Fruit fly (Drosophila melanogaster) whole organism, embryonic: Measurements from ENCODE around the gene CG42488.

Experiments
- CG10431 ChIP-seq: fragments of 200-800 bp; sonication (Bioruptor generic); optimal IDR thresholded peaks from 3 replicates; lab custom pipeline; 2018; ENCODE audit warnings: missing biosample characterization, mild to moderate bottlenecking, missing genetic modification characterization
- CG10565 ChIP-seq: fragments of 200-800 bp; sonication (Bioruptor generic); optimal IDR thresholded peaks from 3 replicates; lab custom pipeline; 2016; ENCODE audit warnings: missing biosample characterization, mild to moderate bottlenecking, missing genetic modification characterization
- CG11093 ChIP-seq: fragments of 200-800 bp; sonication (Bioruptor generic); IDR thresholded peaks from 3 replicates; pipeline ENCODE4 v1.3.6; 2022; ENCODE audit warnings: missing biosample characterization, missing genetic modification characterization
- CG11696 ChIP-seq: fragments of 200-800 bp; sonication (Bioruptor generic); IDR thresholded peaks from 2 replicates; pipeline ENCODE4 v1.3.6; 2022; ENCODE audit warnings: missing biosample characterization, missing genetic modification characterization
- CG13287 ChIP-seq: fragments of 200-800 bp; sonication (Bioruptor generic); IDR thresholded peaks from 2 replicates; pipeline ENCODE4 v1.3.6; 2022; ENCODE audit warnings: missing biosample characterization, missing genetic modification characterization; ENCODE audit not compliant: partially characterized antibody
- CG14014 ChIP-seq: fragments of 200-800 bp; sonication (Bioruptor generic); IDR thresholded peaks from 2 replicates; pipeline ENCODE4 v1.3.6; 2022; ENCODE audit warnings: missing biosample characterization, missing genetic modification characterization
- CG15011 ChIP-seq: fragments of 200-800 bp; sonication (Bioruptor generic); optimal IDR thresholded peaks from 3 replicates; lab custom pipeline; 2018; ENCODE audit warnings: missing biosample characterization, mild to moderate bottlenecking, missing genetic modification characterization
- CG1647 ChIP-seq: fragments of 200-800 bp; sonication (Bioruptor generic); optimal IDR thresholded peaks from 3 replicates; lab custom pipeline; 2016; ENCODE audit warnings: missing biosample characterization, missing genetic modification characterization
- CG16813 ChIP-seq: fragments of 200-800 bp; sonication (Bioruptor generic); IDR thresholded peaks from 3 replicates; pipeline ENCODE4 v1.3.6; 2022; ENCODE audit warnings: missing biosample characterization, missing genetic modification characterization; ENCODE audit not compliant: partially characterized antibody
- CG16815 ChIP-seq: fragments of 200-800 bp; sonication (Bioruptor generic); optimal IDR thresholded peaks from 3 replicates; lab custom pipeline; 2017; ENCODE audit warnings: missing biosample characterization, mild to moderate bottlenecking, missing genetic modification characterization
- CG17361 ChIP-seq: fragments of 200-800 bp; sonication (Bioruptor generic); IDR thresholded peaks from 3 replicates; pipeline ENCODE4 v1.3.6; 2022; ENCODE audit warnings: missing biosample characterization, missing genetic modification characterization
- CG2712 ChIP-seq: fragments of 200-800 bp; optimal IDR thresholded peaks from 3 replicates; lab custom pipeline; 2019; ENCODE audit warnings: missing biosample characterization, mild to moderate bottlenecking, missing genetic modification characterization, moderate library complexity
- CG42726 ChIP-seq: fragments of 200-800 bp; sonication (Bioruptor generic); IDR thresholded peaks from 2 replicates; pipeline ENCODE4 v1.3.6; 2022; ENCODE audit warnings: missing biosample characterization, missing genetic modification characterization; ENCODE audit not compliant: partially characterized antibody
- CG5180 ChIP-seq: fragments of 200-800 bp; sonication (Bioruptor generic); optimal IDR thresholded peaks from 3 replicates; lab custom pipeline; 2017; ENCODE audit warnings: missing biosample characterization, missing genetic modification characterization, mild to moderate bottlenecking, moderate library complexity, missing genetic modification reagents
- CG6854 ChIP-seq: fragments of 200-800 bp; sonication (Bioruptor generic); optimal IDR thresholded peaks from 3 replicates; lab custom pipeline; 2017; ENCODE audit warnings: missing biosample characterization, mild to moderate bottlenecking, missing genetic modification characterization
- CG8359 ChIP-seq: fragments of 200-800 bp; sonication (Bioruptor generic); optimal IDR thresholded peaks from 2 replicates; lab custom pipeline; 2017; ENCODE audit warnings: missing biosample characterization, mild to moderate bottlenecking, missing genetic modification characterization, borderline replicate concordance
- CG8388 ChIP-seq: fragments of 200-800 bp; sonication (Bioruptor generic); optimal IDR thresholded peaks from 2 replicates; lab custom pipeline; 2019; ENCODE audit warnings: missing biosample characterization, mild to moderate bottlenecking, missing genetic modification characterization, moderate library complexity
- CG9437 ChIP-seq: fragments of 200-800 bp; sonication (Bioruptor generic); optimal IDR thresholded peaks from 2 replicates; lab custom pipeline; 2018; ENCODE audit warnings: missing biosample characterization, mild to moderate bottlenecking, missing genetic modification characterization
- CG9817 ChIP-seq: fragments of 200-800 bp; sonication (Bioruptor generic); optimal IDR thresholded peaks from 2 replicates; lab custom pipeline; 2018; ENCODE audit warnings: missing biosample characterization, mild to moderate bottlenecking, missing genetic modification characterization, moderate library complexity
- Elba2 ChIP-seq: fragments of 200-800 bp; sonication (Bioruptor generic); optimal IDR thresholded peaks from 3 replicates; lab custom pipeline; 2016; ENCODE audit warnings: missing biosample characterization, missing genetic modification characterization
- Ets97D ChIP-seq: fragments of 200-800 bp; sonication (Bioruptor generic); optimal IDR thresholded peaks from 3 replicates; lab custom pipeline; 2016; ENCODE audit warnings: missing biosample characterization, missing genetic modification characterization
- Lim3 ChIP-seq: fragments of 200-800 bp; sonication (Bioruptor generic); IDR thresholded peaks from 2 replicates; pipeline ENCODE4 v1.3.6; 2022; ENCODE audit warnings: missing biosample characterization, missing genetic modification characterization
- Mad ChIP-seq: fragments of 200-800 bp; sonication (Bioruptor generic); optimal IDR thresholded peaks from 2 replicates; lab custom pipeline; 2016; ENCODE audit warnings: missing biosample characterization, missing genetic modification characterization
- Max ChIP-seq: fragments of 200-800 bp; sonication (Bioruptor generic); optimal IDR thresholded peaks from 2 replicates; lab custom pipeline; 2016; ENCODE audit warnings: missing biosample characterization, mild to moderate bottlenecking, missing genetic modification characterization
- Med ChIP-seq: fragments of 200-800 bp; sonication (Bioruptor generic); peaks from one replicate; lab custom pipeline; 2016; ENCODE audit warnings: missing biosample characterization, missing genetic modification characterization, mild to moderate bottlenecking, inconsistent platforms, moderate library complexity
- Mes4 ChIP-seq: fragments of 200-800 bp; sonication (Bioruptor generic); optimal IDR thresholded peaks from 2 replicates; lab custom pipeline; 2016; ENCODE audit warnings: missing biosample characterization, missing genetic modification characterization
- Optix ChIP-seq: fragments of 200-800 bp; sonication (Bioruptor generic); IDR thresholded peaks from 3 replicates; pipeline ENCODE4 v1.3.6; 2022; ENCODE audit warnings: missing biosample characterization, missing genetic modification characterization
- Scr ChIP-seq: fragments of 200-800 bp; sonication (Bioruptor generic); IDR thresholded peaks from 2 replicates; pipeline ENCODE4 v1.3.6; 2022; ENCODE audit warnings: missing biosample characterization, missing genetic modification characterization; ENCODE audit not compliant: partially characterized antibody
- Sox100B ChIP-seq: fragments of 200-800 bp; sonication (Bioruptor generic); optimal IDR thresholded peaks from 3 replicates; lab custom pipeline; 2018; ENCODE audit warnings: missing biosample characterization, mild to moderate bottlenecking, missing genetic modification characterization
- Sry-β ChIP-seq: fragments of 200-800 bp; sonication (Bioruptor generic); optimal IDR thresholded peaks from 2 replicates; lab custom pipeline; 2018; ENCODE audit warnings: missing biosample characterization, mild to moderate bottlenecking, missing genetic modification characterization, moderate library complexity
- abd-A ChIP-seq: fragments of 200-800 bp; sonication (Bioruptor generic); optimal IDR thresholded peaks from 3 replicates; lab custom pipeline; 2019; ENCODE audit warnings: missing biosample characterization, mild to moderate bottlenecking, missing genetic modification characterization, moderate library complexity
- ato ChIP-seq: fragments of 200-800 bp; sonication (Bioruptor generic); IDR thresholded peaks from 2 replicates; pipeline ENCODE4 v1.3.6; 2022; ENCODE audit warnings: missing biosample characterization, missing genetic modification characterization; ENCODE audit not compliant: partially characterized antibody
- btn ChIP-seq: fragments of 200-800 bp; sonication (Bioruptor generic); optimal IDR thresholded peaks from 2 replicates; lab custom pipeline; 2016; ENCODE audit warnings: missing biosample characterization, missing genetic modification characterization
- fru ChIP-seq: fragments of >200 bp; optimal IDR thresholded peaks from 2 replicates; lab custom pipeline; 2017
- gem ChIP-seq: fragments of 200-800 bp; sonication (Bioruptor generic); optimal IDR thresholded peaks from 2 replicates; lab custom pipeline; 2019; ENCODE audit warnings: missing biosample characterization, mild to moderate bottlenecking, missing genetic modification characterization, moderate library complexity
- hbn ChIP-seq: fragments of 200-800 bp; sonication (Bioruptor generic); IDR thresholded peaks from 2 replicates; pipeline ENCODE4 v1.3.6; 2022; ENCODE audit warnings: missing biosample characterization, missing genetic modification characterization; ENCODE audit not compliant: partially characterized antibody
- hth ChIP-seq: fragments of >200 bp; optimal IDR thresholded peaks from 2 replicates; lab custom pipeline; 2017; ENCODE audit warnings: inconsistent platforms
- jigr1 ChIP-seq: fragments of 200-800 bp; sonication (Bioruptor generic); IDR thresholded peaks from 3 replicates; pipeline ENCODE4 v1.3.6; 2022; ENCODE audit warnings: missing biosample characterization, missing genetic modification characterization
- maf-S ChIP-seq: fragments of 200-800 bp; sonication (Bioruptor generic); optimal IDR thresholded peaks from 2 replicates; lab custom pipeline; 2016; ENCODE audit warnings: missing biosample characterization, missing genetic modification characterization
- mam ChIP-seq: fragments of 200-800 bp; sonication (Bioruptor generic); optimal IDR thresholded peaks from 3 replicates; lab custom pipeline; 2016; ENCODE audit warnings: missing biosample characterization, missing genetic modification characterization
- phol ChIP-seq: fragments of 200-800 bp; sonication (Bioruptor generic); optimal IDR thresholded peaks from 3 replicates; lab custom pipeline; 2018; ENCODE audit warnings: missing biosample characterization, mild to moderate bottlenecking, missing genetic modification characterization, moderate library complexity
- pros ChIP-seq: fragments of 200-800 bp; sonication (Bioruptor generic); optimal IDR thresholded peaks from 3 replicates; lab custom pipeline; 2019; ENCODE audit warnings: missing biosample characterization, mild to moderate bottlenecking, missing genetic modification characterization, moderate library complexity
- repo ChIP-seq: fragments of 200-800 bp; sonication (Bioruptor generic); optimal IDR thresholded peaks from 2 replicates; lab custom pipeline; 2016; ENCODE audit warnings: missing biosample characterization, missing genetic modification characterization
- sc ChIP-seq, 3 experiments: fragments of >200 bp in 2 of 3; fragments of 200-800 bp in 1 of 3; sonication (Bioruptor generic) in 1 of 3; optimal IDR thresholded peaks; 2 replicates in 2 of 3; 3 replicates in 1 of 3; lab custom pipeline; 2017; ENCODE audit warnings: mild to moderate bottlenecking in 1 of 3, missing biosample characterization in 1 of 3, missing genetic modification characterization in 1 of 3, missing genetic modification reagents in 1 of 3
- seq ChIP-seq: fragments of 200-800 bp; sonication (Bioruptor generic); IDR thresholded peaks from 2 replicates; pipeline ENCODE4 v1.3.6; 2022; ENCODE audit warnings: missing biosample characterization, missing genetic modification characterization
- sna ChIP-seq: fragments of 200-800 bp; sonication (Bioruptor generic); IDR thresholded peaks from 2 replicates; pipeline ENCODE4 v1.3.6; 2022; ENCODE audit warnings: missing biosample characterization, missing genetic modification characterization; ENCODE audit not compliant: partially characterized antibody
- tap ChIP-seq: fragments of 200-800 bp; optimal IDR thresholded peaks from 3 replicates; lab custom pipeline; 2019; ENCODE audit warnings: missing biosample characterization, mild to moderate bottlenecking, missing genetic modification characterization, moderate library complexity
- zen ChIP-seq: fragments of 200-800 bp; sonication (Bioruptor generic); optimal IDR thresholded peaks from 3 replicates; lab custom pipeline; 2018; ENCODE audit warnings: missing biosample characterization, mild to moderate bottlenecking, missing genetic modification characterization, moderate library complexity
- zfh1 ChIP-seq: fragments of 200-800 bp; sonication (Bioruptor generic); IDR thresholded peaks from 3 replicates; pipeline ENCODE4 v1.3.6; 2022; ENCODE audit warnings: missing biosample characterization, missing genetic modification characterization

The CG42488 gene

DNA sequence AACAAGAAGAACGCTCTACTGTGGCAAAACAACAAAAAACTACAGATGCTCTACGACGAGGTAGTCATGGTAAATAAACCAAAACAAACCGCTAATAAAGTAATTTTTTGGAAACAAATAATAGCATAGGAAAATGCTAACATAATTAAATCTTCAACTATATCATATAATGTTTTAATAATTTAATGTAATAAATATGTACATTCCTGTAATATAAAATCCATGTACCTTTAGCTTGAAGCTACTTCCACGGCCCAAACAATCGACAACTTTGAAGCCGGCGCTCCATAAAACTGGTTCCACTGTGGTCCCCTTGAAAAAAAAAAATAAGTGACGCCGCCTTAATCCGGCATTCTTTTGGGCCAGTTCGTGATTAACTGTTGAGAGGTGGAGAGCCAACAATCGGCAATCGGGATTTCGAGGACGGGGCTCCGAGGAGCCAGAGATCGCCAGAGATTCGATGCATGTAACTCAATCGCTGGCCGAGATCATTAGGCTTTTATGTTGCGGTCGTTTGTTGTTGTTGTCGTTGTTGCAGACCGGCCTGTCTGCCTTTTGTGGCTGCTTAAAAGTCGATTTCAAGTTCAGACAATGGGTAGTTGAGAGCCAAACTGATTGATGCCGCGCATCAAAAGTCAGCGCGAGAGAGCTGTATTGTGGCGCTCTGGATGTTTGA is 20.1 kb upstream of the CG42488 start (continued):
- TF ChIP-seq Optix (GFP tag; lab: Robert Waterston, UW) (no peak), Sry-β (GFP tag; lab: Kevin White, UChicago) (no peak), abd-A (tag; lab: Kevin White, UChicago) (peak; percentile 10), maf-S (GFP tag; lab: Kevin White, UChicago) (no peak), Lim3 (GFP tag; lab: Robert Waterston, UW) (no peak), CG42726 (GFP tag; lab: Robert Waterston, UW) (no peak), pros (no peak), mam (GFP tag; lab: Kevin White, UChicago) (peak; percentile 4), Med (GFP tag; lab: Kevin White, UChicago) (peak; percentile 27), tap (peak; percentile 42), Mes4 (no peak), CG5180 (GFP tag; lab: Kevin White, UChicago) (no peak), sna (GFP tag; lab: Robert Waterston, UW) (no peak), CG10431 (GFP tag; lab: Kevin White, UChicago) (no peak), fru (lab: Kevin White, UChicago) (no peak), jigr1 (no peak), CG1647 (GFP tag; lab: Kevin White, UChicago) (no peak), zfh1 (GFP tag; lab: Robert Waterston, UW) (no peak), CG6854 (GFP tag; lab: Kevin White, UChicago) (peak; percentile 3), repo (GFP tag; lab: Kevin White, UChicago) (no peak), CG2712 (tag; lab: Kevin White, UChicago) (peak; percentile 67), gem (tag; lab: Kevin White, UChicago) (peak; percentile 71), Ets97D (GFP tag; lab: Kevin White, UChicago) (no peak), ato (GFP tag; lab: Robert Waterston, UW) (no peak), seq (peak; percentile 28; the same call in 1 of the 2 replicates), Scr (GFP tag; lab: Robert Waterston, UW) (no peak), CG11696 (GFP tag; lab: Robert Waterston, UW) (no peak), CG16815 (GFP tag; lab: Kevin White, UChicago) (no peak), CG16813 (GFP tag; lab: Robert Waterston, UW) (no peak), CG17361 (GFP tag; lab: Robert Waterston, UW) (peak; percentile 63), hth (no peak), CG15011 (GFP tag; lab: Kevin White, UChicago) (peak; percentile 3), CG9817 (peak; percentile 11), sc (optimal IDR thresholded peaks at IDR 0.05; lab: Kevin White, UChicago) (no peak), sc (GFP tag; optimal IDR thresholded peaks at IDR 0.05; lab: Kevin White, UChicago) (no peak), Mad (GFP tag; lab: Kevin White, UChicago) (no peak), Max (no peak), CG10565 (GFP tag; lab: Kevin White, UChicago) (no peak), CG13287 (GFP tag; lab: Robert Waterston, UW) (no peak), CG8388 (peak; percentile 5), hbn (GFP tag; lab: Robert Waterston, UW) (no peak), CG11093 (GFP tag; lab: Robert Waterston, UW) (peak; percentile 63; the same call in 2 of the 3 replicates), Elba2 (GFP tag; lab: Kevin White, UChicago) (no peak), zen (tag; lab: Kevin White, UChicago) (no peak), Sox100B (GFP tag; lab: Kevin White, UChicago) (peak; percentile 57), CG8359 (GFP tag; lab: Kevin White, UChicago) (no peak), phol (tag; lab: Kevin White, UChicago) (peak; percentile 32), CG14014 (GFP tag; lab: Robert Waterston, UW) (peak; percentile 54; the same call in 1 of the 2 replicates), btn (no peak), CG9437 (no peak)
